Fruit fly (Drosophila melanogaster) whole organism, pupa: ENCODE results near the gene CG9300.

Source experiments
- CG15710 ChIP-seq: fragments of 200-800 bp; sonication (Bioruptor generic); optimal IDR thresholded peaks from 2 replicates; lab custom pipeline; 2018; ENCODE audit warnings: missing biosample characterization, mild to moderate bottlenecking, missing genetic modification characterization, moderate library complexity
- CG32121 ChIP-seq: fragments of 200-800 bp; sonication (Bioruptor generic); IDR thresholded peaks from 2 replicates; pipeline ENCODE4 v1.3.6; 2022; ENCODE audit warnings: missing biosample characterization, missing genetic modification characterization
- CG8159 ChIP-seq: fragments of 200-800 bp; sonication (Bioruptor generic); optimal IDR thresholded peaks from 3 replicates; lab custom pipeline; 2018; ENCODE audit warnings: missing biosample characterization, mild to moderate bottlenecking, missing genetic modification characterization, moderate library complexity
- Pif1B ChIP-seq: fragments of 200-800 bp; sonication (Bioruptor generic); optimal IDR thresholded peaks from 3 replicates; lab custom pipeline; 2016; ENCODE audit warnings: missing biosample characterization, missing genetic modification characterization
- Snoo ChIP-seq: fragments of 200-800 bp; sonication (Bioruptor generic); optimal IDR thresholded peaks from 3 replicates; lab custom pipeline; 2017; ENCODE audit warnings: missing biosample characterization, mild to moderate bottlenecking, missing genetic modification characterization, inconsistent platforms

- no peak for TF ChIP-seq CG32121 (GFP tag; lab: Robert Waterston, UW)
- no peak for TF ChIP-seq Snoo (tag; lab: Kevin White, UChicago)
- no peak for TF ChIP-seq Pif1B
- no peak for TF ChIP-seq CG8159 (tag; lab: Kevin White, UChicago)
- TF ChIP-seq CG15710 (tag; lab: Kevin White, UChicago) = no peak
Measured at dm6 chr3L:19560005-19560694, 7.9 kb downstream of the CG9300 start.
